Worm (Caenorhabditis elegans) whole organism, L1 larva: Measurements from ENCODE around the gene Y53G8AM.7.

Source experiments
- aha-1 ChIP-seq: fragments of 150-350 bp; optimal IDR thresholded peaks from 2 replicates; lab custom pipeline; 2014; ENCODE audit warnings: missing biosample characterization, missing genetic modification characterization
- aly-2 ChIP-seq: fragments of 150-350 bp; optimal IDR thresholded peaks from 2 replicates; lab custom pipeline; 2014; ENCODE audit warnings: missing biosample characterization, missing genetic modification characterization
- blmp-1 ChIP-seq: fragments of 150-350 bp; optimal IDR thresholded peaks from 2 replicates; lab custom pipeline; 2014; ENCODE audit warnings: missing biosample characterization, missing genetic modification characterization
- ceh-82 ChIP-seq, 3 experiments: fragments of 150-350 bp in 1 of 3; sonication (generic microtip) in 2 of 3; optimal IDR thresholded peaks; 2 replicates each; lab custom pipeline; 2014 to 2017; ENCODE audit warnings: missing biosample characterization in 3 of 3, missing genetic modification characterization in 3 of 3
- dpl-1 ChIP-seq, 3 experiments: fragments of 150-350 bp in 2 of 3; sonication (generic microtip) in 1 of 3; optimal IDR thresholded peaks; 2 replicates each; lab custom pipeline; 2014 to 2017; ENCODE audit warnings: missing biosample characterization in 3 of 3, missing genetic modification characterization in 3 of 3, missing genetic modification reagents in 3 of 3
- dsc-1 ChIP-seq: sonication (generic microtip); optimal IDR thresholded peaks from 2 replicates; lab custom pipeline; 2016; ENCODE audit warnings: mild to moderate bottlenecking, missing genetic modification characterization, missing compliant biosample characterization
- efl-1 ChIP-seq, 4 experiments: fragments of 150-350 bp; optimal IDR thresholded peaks in 3 of 4; peaks in 1 of 4; 1 replicate in 1 of 4; 2 replicates in 3 of 4; lab custom pipeline; 2014; ENCODE audit warnings: missing biosample characterization in 2 of 4, missing genetic modification characterization in 2 of 4, missing genetic modification reagents in 2 of 4
- efl-3 ChIP-seq: fragments of 200-800 bp; sonication (Bioruptor generic); optimal IDR thresholded peaks from 2 replicates; lab custom pipeline; 2018; ENCODE audit warnings: mild to moderate bottlenecking, missing genetic modification characterization, missing compliant biosample characterization
- egl-27 ChIP-seq, 2 experiments: fragments of 150-350 bp in 1 of 2; sonication (generic microtip); optimal IDR thresholded peaks; 3 replicates each; lab custom pipeline; 2017 to 2018; ENCODE audit warnings: missing biosample characterization in 2 of 2, missing genetic modification characterization in 2 of 2, missing genetic modification reagents in 2 of 2
- ets-5 ChIP-seq: fragments of 200-800 bp; sonication (Bioruptor generic); IDR thresholded peaks from 2 replicates; pipeline ENCODE4 v1.3.6; 2022; ENCODE audit warnings: missing genetic modification characterization, missing compliant biosample characterization
- fkh-10 ChIP-seq: sonication (generic microtip); optimal IDR thresholded peaks from 2 replicates; lab custom pipeline; 2017; ENCODE audit warnings: missing biosample characterization, missing genetic modification reagents, missing genetic modification characterization
- fkh-8 ChIP-seq: sonication (generic microtip); optimal IDR thresholded peaks from 2 replicates; lab custom pipeline; 2016; ENCODE audit warnings: mild to moderate bottlenecking, missing genetic modification characterization, missing compliant biosample characterization
- fos-1 ChIP-seq: fragments of 150-350 bp; optimal IDR thresholded peaks from 2 replicates; lab custom pipeline; 2014; ENCODE audit warnings: missing biosample characterization, missing genetic modification characterization
- isw-1 ChIP-seq: fragments of 200-800 bp; sonication (Bioruptor generic); IDR thresholded peaks from 2 replicates; pipeline ENCODE4 v1.3.6; 2022; ENCODE audit warnings: missing genetic modification characterization, missing compliant biosample characterization
- lin-13 ChIP-seq: fragments of 150-350 bp; optimal IDR thresholded peaks from 2 replicates; lab custom pipeline; 2014; ENCODE audit warnings: missing biosample characterization, missing genetic modification reagents, missing genetic modification characterization
- lin-14 ChIP-seq: fragments of 200-800 bp; sonication (Bioruptor generic); optimal IDR thresholded peaks from 2 replicates; lab custom pipeline; 2018; ENCODE audit warnings: mild to moderate bottlenecking, missing genetic modification characterization, moderate library complexity, missing compliant biosample characterization
- lin-15B ChIP-seq: fragments of 150-350 bp; sonication (generic microtip); optimal IDR thresholded peaks from 3 replicates; lab custom pipeline; 2014; ENCODE audit warnings: missing biosample characterization, missing genetic modification characterization
- lir-3 ChIP-seq: sonication (generic microtip); optimal IDR thresholded peaks from 2 replicates; lab custom pipeline; 2016; ENCODE audit warnings: mild to moderate bottlenecking, missing genetic modification characterization, moderate library complexity, missing compliant biosample characterization; ENCODE audit not compliant: poor library complexity
- lsy-2 ChIP-seq, 2 experiments: fragments of 150-350 bp; optimal IDR thresholded peaks; 2 replicates each; lab custom pipeline; 2014; ENCODE audit warnings: missing biosample characterization in 2 of 2, missing genetic modification characterization in 2 of 2
- mep-1 ChIP-seq: fragments of 150-350 bp; optimal IDR thresholded peaks from 2 replicates; lab custom pipeline; 2014; ENCODE audit warnings: missing biosample characterization, missing genetic modification characterization
- nhr-19 ChIP-seq: fragments of 200-800 bp; sonication (Bioruptor generic); conservative IDR thresholded peaks from 2 replicates; pipeline ENCODE4 v1.3.6; 2022; ENCODE audit warnings: missing genetic modification characterization, missing compliant biosample characterization
- nhr-47 ChIP-seq: sonication (generic microtip); optimal IDR thresholded peaks from 2 replicates; lab custom pipeline; 2016; ENCODE audit warnings: mild to moderate bottlenecking, missing genetic modification characterization, moderate library complexity, missing compliant biosample characterization
- nhr-71 ChIP-seq: sonication (generic microtip); optimal IDR thresholded peaks from 2 replicates; lab custom pipeline; 2016; ENCODE audit warnings: mild to moderate bottlenecking, missing genetic modification characterization, moderate library complexity, missing compliant biosample characterization
- nhr-85 ChIP-seq: sonication (generic microtip); peaks from one replicate; lab custom pipeline; 2016; ENCODE audit warnings: missing genetic modification characterization, inconsistent platforms, missing compliant biosample characterization
- nhr-90 ChIP-seq: sonication (generic microtip); optimal IDR thresholded peaks from 2 replicates; lab custom pipeline; 2016; ENCODE audit warnings: mild to moderate bottlenecking, missing genetic modification characterization, missing compliant biosample characterization; ENCODE audit not compliant: poor library complexity
- pag-3 ChIP-seq: sonication (generic microtip); optimal IDR thresholded peaks from 2 replicates; lab custom pipeline; 2017; ENCODE audit warnings: missing genetic modification characterization, mild to moderate bottlenecking, missing compliant biosample characterization, antibody characterized with exemption, borderline replicate concordance; ENCODE audit not compliant: insufficient read depth
- skn-1 ChIP-seq: fragments of 150-350 bp; optimal IDR thresholded peaks from 2 replicates; lab custom pipeline; 2014; ENCODE audit warnings: missing biosample characterization, missing genetic modification characterization
- snu-23 ChIP-seq: sonication (generic microtip); optimal IDR thresholded peaks from 2 replicates; lab custom pipeline; 2016; ENCODE audit warnings: missing genetic modification characterization, missing compliant biosample characterization
- sox-4 ChIP-seq: sonication (generic microtip); optimal IDR thresholded peaks from 2 replicates; lab custom pipeline; 2016; ENCODE audit warnings: missing genetic modification characterization, missing compliant biosample characterization
- swsn-7 ChIP-seq: sonication (generic microtip); optimal IDR thresholded peaks from 2 replicates; lab custom pipeline; 2016; ENCODE audit warnings: missing genetic modification characterization, missing compliant biosample characterization
- tbx-2 ChIP-seq: sonication (generic microtip); optimal IDR thresholded peaks from 2 replicates; lab custom pipeline; 2016; ENCODE audit warnings: missing genetic modification characterization, missing compliant biosample characterization
- tlp-1 ChIP-seq: fragments of 150-350 bp; optimal IDR thresholded peaks from 2 replicates; lab custom pipeline; 2014; ENCODE audit warnings: missing biosample characterization, missing genetic modification characterization
- unc-130 ChIP-seq: fragments of 150-350 bp; optimal IDR thresholded peaks from 2 replicates; lab custom pipeline; 2017; ENCODE audit warnings: missing biosample characterization, missing genetic modification characterization, inconsistent platforms
- unc-30 ChIP-seq: sonication (generic microtip); optimal IDR thresholded peaks from 2 replicates; lab custom pipeline; 2017; ENCODE audit warnings: missing biosample characterization, missing genetic modification characterization
- unc-62 ChIP-seq: fragments of 150-350 bp; optimal IDR thresholded peaks from 2 replicates; lab custom pipeline; 2014; ENCODE audit warnings: missing biosample characterization, missing genetic modification reagents, missing genetic modification characterization
- unc-86 ChIP-seq: sonication (generic microtip); optimal IDR thresholded peaks from 2 replicates; lab custom pipeline; 2016; ENCODE audit warnings: missing genetic modification characterization, missing compliant biosample characterization
- unc-98 ChIP-seq: fragments of 200-800 bp; sonication (Bioruptor generic); IDR thresholded peaks from 2 replicates; pipeline ENCODE4 v1.3.6; 2022; ENCODE audit warnings: missing genetic modification characterization, missing compliant biosample characterization
- ztf-4 ChIP-seq: fragments of 150-350 bp; optimal IDR thresholded peaks from 2 replicates; lab custom pipeline; 2014; ENCODE audit warnings: missing biosample characterization, missing genetic modification characterization

The Y53G8AM.7 gene

DNA sequence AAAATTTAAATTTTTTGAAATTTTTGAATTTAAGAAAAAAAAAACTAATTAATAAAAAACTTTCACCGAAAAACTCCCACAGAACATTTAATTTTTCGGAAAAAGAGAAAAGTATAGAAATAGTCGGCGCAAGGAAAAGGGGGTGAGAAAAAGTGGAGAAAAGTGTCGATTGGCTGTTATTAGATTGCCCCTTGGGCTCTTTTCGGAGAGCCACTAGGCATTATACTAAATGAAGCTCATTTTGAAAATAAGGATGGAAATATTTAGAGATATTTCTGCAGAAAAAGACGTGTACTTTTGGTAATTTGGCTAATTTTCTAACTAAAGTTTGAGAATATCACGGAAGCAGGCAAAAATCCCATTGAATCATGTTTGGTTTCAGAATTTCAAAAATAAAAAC, 42.4 kb downstream of the Y53G8AM.7 start:
- peak; percentile 18 for TF ChIP-seq nhr-85
- TF ChIP-seq nhr-19 (GFP tag; lab: Robert Waterston, UW) = no peak
- TF ChIP-seq aha-1 (tag; lab: Kevin White, UChicago) = no peak
- no peak for TF ChIP-seq skn-1
- peak; percentile 60 for TF ChIP-seq lin-14
- TF ChIP-seq nhr-47 = peak; percentile 17
- no peak for TF ChIP-seq efl-3 (GFP tag; lab: Kevin White, UChicago)
- no peak for TF ChIP-seq lin-15B
- no peak for TF ChIP-seq isw-1 (GFP tag; lab: Robert Waterston, UW)
- TF ChIP-seq aly-2 (tag; lab: Kevin White, UChicago) = no peak
- no peak for TF ChIP-seq swsn-7 (tag; lab: Kevin White, UChicago)
- no peak for TF ChIP-seq ets-5 (GFP tag; lab: Robert Waterston, UW)
- no peak for TF ChIP-seq blmp-1
- TF ChIP-seq lsy-2 (tag; optimal IDR thresholded peaks at IDR 0.05; lab: Kevin White, UChicago) = peak in 1 of 2 experiments; percentile 3
- no peak for TF ChIP-seq snu-23 (GFP tag; lab: Kevin White, UChicago)
- no peak for TF ChIP-seq unc-30 (tag; lab: Kevin White, UChicago)

DNA sequence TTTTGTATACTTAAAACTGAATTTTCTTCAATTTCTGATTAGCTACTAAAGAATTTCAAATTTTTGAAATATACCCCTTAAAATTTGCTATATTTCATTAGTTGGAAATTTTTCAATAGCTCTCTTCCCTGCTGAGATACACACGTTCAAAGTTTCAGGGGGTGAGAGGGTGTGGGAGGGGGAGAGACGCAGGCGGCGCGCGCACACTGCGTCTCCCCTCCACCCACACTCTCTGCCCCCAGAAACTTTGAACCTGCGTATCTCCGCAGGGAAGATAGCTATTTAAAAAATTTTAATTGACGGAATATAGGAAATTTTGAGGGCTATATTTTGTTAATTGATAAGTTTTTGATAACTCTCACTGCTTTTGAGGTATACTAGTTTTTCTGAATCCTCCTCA, 43.8 kb downstream of the Y53G8AM.7 start:
- TF ChIP-seq fos-1 (tag; lab: Kevin White, UChicago) (no peak), unc-62 (GFP tag; lab: Kevin White, UChicago) (no peak), unc-98 (GFP tag; lab: Robert Waterston, UW) (no peak), skn-1 (no peak), pag-3 (tag; lab: Kevin White, UChicago) (no peak), swsn-7 (tag; lab: Kevin White, UChicago) (no peak), dpl-1 (GFP tag; optimal IDR thresholded peaks at IDR 0.05; lab: Kevin White, UChicago) (no peak), egl-27 (tag; optimal IDR thresholded peaks at IDR 0.05; lab: Kevin White, UChicago) (no peak), ztf-4 (no peak), sox-4 (tag; lab: Kevin White, UChicago) (no peak), lir-3 (tag; lab: Kevin White, UChicago) (no peak)

DNA sequence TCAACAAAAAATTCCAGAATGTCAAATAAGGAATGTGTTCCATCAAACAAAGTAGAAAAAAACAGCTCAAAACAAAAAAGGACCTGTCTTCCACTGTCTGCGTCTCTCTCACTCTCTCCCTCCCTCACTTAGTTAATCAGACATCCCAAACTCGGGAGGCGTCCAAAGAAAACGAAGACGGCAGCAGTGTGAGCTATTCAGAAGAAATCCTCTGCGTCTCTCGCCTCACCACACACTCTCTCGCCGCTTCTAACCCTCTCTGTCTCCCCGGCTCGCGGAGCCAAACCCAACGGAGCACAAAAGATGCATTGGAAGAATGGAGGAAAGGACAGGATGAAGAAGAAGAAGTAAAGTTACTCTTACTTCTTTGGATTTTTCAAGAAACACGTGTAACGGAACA, 46.2 kb downstream of the Y53G8AM.7 start:
- TF ChIP-seq lsy-2 (tag; optimal IDR thresholded peaks at IDR 0.05; lab: Kevin White, UChicago) = peak; percentile 29 to 51
- peak; percentile 49 for TF ChIP-seq tbx-2 (tag; lab: Kevin White, UChicago)
- TF ChIP-seq nhr-71 (tag; lab: Kevin White, UChicago) = peak; percentile 59
- TF ChIP-seq isw-1 (GFP tag; lab: Robert Waterston, UW) = 0 out of 2 replicates have a peak, but pooled peaks have one; percentile 19
- peak; percentile 16 for TF ChIP-seq lin-13 (GFP tag; lab: Kevin White, UChicago)
- peak in 2 of 3 experiments; percentile 13 to 49 for TF ChIP-seq ceh-82 (tag; optimal IDR thresholded peaks at IDR 0.05; lab: Kevin White, UChicago)
- peak; percentile 1 for TF ChIP-seq dsc-1 (tag; lab: Kevin White, UChicago)
- TF ChIP-seq dpl-1 (GFP tag; optimal IDR thresholded peaks at IDR 0.05; lab: Kevin White, UChicago) = peak in 1 of 3 experiments; percentile 15
- peak; percentile 33 for TF ChIP-seq snu-23 (GFP tag; lab: Kevin White, UChicago)
- TF ChIP-seq tlp-1 (tag; lab: Kevin White, UChicago) = no peak
- no peak for TF ChIP-seq unc-130 (tag; lab: Kevin White, UChicago)
- no peak for TF ChIP-seq nhr-85
- TF ChIP-seq fkh-10 (GFP tag; lab: Kevin White, UChicago) = peak; percentile 5
- TF ChIP-seq fkh-8 = peak; percentile 68
- TF ChIP-seq nhr-90 (tag; lab: Kevin White, UChicago) = no peak
- peak; percentile 89 for TF ChIP-seq lin-14
- peak; percentile 83 for TF ChIP-seq unc-86 (tag; lab: Kevin White, UChicago)
- TF ChIP-seq swsn-7 (tag; lab: Kevin White, UChicago) = peak; percentile 50
- TF ChIP-seq nhr-47 = peak; percentile 59
- TF ChIP-seq mep-1 = peak; percentile 29
- no peak for TF ChIP-seq blmp-1
- TF ChIP-seq efl-1 (optimal IDR thresholded peaks at IDR 0.05; lab: Kevin White, UChicago) = peak; percentile 37 to 44
- no peak for TF ChIP-seq efl-1 (GFP tag; optimal IDR thresholded peaks at IDR 0.05 in 1 of 2; lab: Kevin White, UChicago)
- TF ChIP-seq, all 84 proteins: peak for 17
